Worm (Caenorhabditis elegans) whole organism, L3 larva: ENCODE results near the gene B0432.14.
"Not testable (repeated sequence)": the region's sequence is repeated elsewhere in the genome, so short reads cannot be mapped to it uniquely, and the experiment has no call there.

Experiments
- R02D3.7 ChIP-seq: fragments of 150-350 bp; optimal IDR thresholded peaks from 2 replicates; lab custom pipeline; 2014; ENCODE audit warnings: missing biosample characterization, missing genetic modification characterization
- ZK546.5 ChIP-seq: sonication (generic microtip); optimal IDR thresholded peaks from 2 replicates; lab custom pipeline; 2017; ENCODE audit warnings: missing biosample characterization, missing genetic modification characterization
- ama-1 ChIP-seq: fragments of 150-350 bp; optimal IDR thresholded peaks from 2 replicates; lab custom pipeline; 2018
- ceh-28 ChIP-seq: fragments of 150-350 bp; optimal IDR thresholded peaks from 2 replicates; lab custom pipeline; 2014; ENCODE audit warnings: missing biosample characterization, missing genetic modification reagents, missing genetic modification characterization
- ceh-9 ChIP-seq: sonication (generic microtip); optimal IDR thresholded peaks from 2 replicates; lab custom pipeline; 2018; ENCODE audit warnings: missing biosample characterization, missing genetic modification characterization
- daf-12 ChIP-seq: fragments of 150-350 bp; optimal IDR thresholded peaks from 2 replicates; lab custom pipeline; 2014; ENCODE audit warnings: missing biosample characterization, missing genetic modification reagents, missing genetic modification characterization
- elt-1 ChIP-seq: fragments of 150-350 bp; optimal IDR thresholded peaks from 2 replicates; lab custom pipeline; 2014; ENCODE audit warnings: missing biosample characterization, missing genetic modification characterization
- elt-2 ChIP-seq: sonication (generic microtip); optimal IDR thresholded peaks from 2 replicates; lab custom pipeline; 2016; ENCODE audit warnings: missing genetic modification reagents, mild to moderate bottlenecking, missing genetic modification characterization, missing compliant biosample characterization
- elt-3 ChIP-seq, 3 experiments: fragments of 150-350 bp in 1 of 3; sonication (generic microtip) in 2 of 3; optimal IDR thresholded peaks; 2 replicates in 2 of 3; 4 replicates in 1 of 3; lab custom pipeline; 2014 to 2017; ENCODE audit warnings: missing biosample characterization in 3 of 3, missing genetic modification characterization in 3 of 3
- fkh-2 ChIP-seq: fragments of 150-350 bp; optimal IDR thresholded peaks from 2 replicates; lab custom pipeline; 2014; ENCODE audit warnings: missing biosample characterization, missing genetic modification reagents, missing genetic modification characterization
- fos-1 ChIP-seq: fragments of 150-350 bp; optimal IDR thresholded peaks from 2 replicates; lab custom pipeline; 2014; ENCODE audit warnings: missing biosample characterization, missing genetic modification characterization
- hmg-11 ChIP-seq: sonication (generic microtip); optimal IDR thresholded peaks from 2 replicates; lab custom pipeline; 2016; ENCODE audit warnings: missing genetic modification characterization, missing compliant biosample characterization
- lin-39 ChIP-seq: fragments of 150-350 bp; optimal IDR thresholded peaks from 2 replicates; lab custom pipeline; 2018; ENCODE audit warnings: missing biosample characterization, missing genetic modification reagents, missing genetic modification characterization
- mdl-1 ChIP-seq: fragments of 150-350 bp; optimal IDR thresholded peaks from 2 replicates; lab custom pipeline; 2014; ENCODE audit warnings: missing biosample characterization, missing genetic modification characterization
- mml-1 ChIP-seq: fragments of 150-350 bp; sonication (generic microtip); optimal IDR thresholded peaks from 3 replicates; lab custom pipeline; 2014; ENCODE audit warnings: missing biosample characterization, missing genetic modification characterization
- nfya-1 ChIP-seq: sonication (generic microtip); optimal IDR thresholded peaks from 2 replicates; lab custom pipeline; 2017; ENCODE audit warnings: missing genetic modification characterization, mild to moderate bottlenecking, missing compliant biosample characterization, antibody characterized with exemption, moderate library complexity; ENCODE audit not compliant: insufficient read depth
- nhr-11 ChIP-seq: fragments of 150-350 bp; optimal IDR thresholded peaks from 2 replicates; lab custom pipeline; 2014; ENCODE audit warnings: missing biosample characterization, missing genetic modification characterization
- nhr-23 ChIP-seq: fragments of 150-350 bp; optimal IDR thresholded peaks from 2 replicates; lab custom pipeline; 2014; ENCODE audit warnings: missing biosample characterization, missing genetic modification reagents, missing genetic modification characterization
- nhr-237 ChIP-seq: fragments of 150-350 bp; optimal IDR thresholded peaks from 2 replicates; lab custom pipeline; 2014; ENCODE audit warnings: missing biosample characterization, missing genetic modification characterization
- nhr-25 ChIP-seq: sonication (generic microtip); optimal IDR thresholded peaks from 2 replicates; lab custom pipeline; 2017; ENCODE audit warnings: missing biosample characterization, missing genetic modification characterization
- nhr-28 ChIP-seq: fragments of 150-350 bp; optimal IDR thresholded peaks from 2 replicates; lab custom pipeline; 2014; ENCODE audit warnings: missing biosample characterization, missing genetic modification characterization
- nhr-43 ChIP-seq: sonication (generic microtip); optimal IDR thresholded peaks from 2 replicates; lab custom pipeline; 2016; ENCODE audit warnings: mild to moderate bottlenecking, missing genetic modification characterization, missing compliant biosample characterization; ENCODE audit not compliant: poor library complexity, severe bottlenecking
- nhr-77 ChIP-seq: fragments of 150-350 bp; optimal IDR thresholded peaks from 2 replicates; lab custom pipeline; 2014; ENCODE audit warnings: missing biosample characterization, missing genetic modification characterization
- snpc-4 ChIP-seq: fragments of 150-350 bp; optimal IDR thresholded peaks from 2 replicates; lab custom pipeline; 2014; ENCODE audit warnings: missing biosample characterization, missing genetic modification characterization
- unc-62 ChIP-seq: fragments of 150-350 bp; sonication (generic microtip); optimal IDR thresholded peaks from 4 replicates; lab custom pipeline; 2014; ENCODE audit warnings: missing biosample characterization, missing genetic modification reagents, missing genetic modification characterization
- ztf-4 ChIP-seq: fragments of 150-350 bp; optimal IDR thresholded peaks from 2 replicates; lab custom pipeline; 2014; ENCODE audit warnings: missing biosample characterization, missing genetic modification characterization

Gene B0432.14

DNA sequence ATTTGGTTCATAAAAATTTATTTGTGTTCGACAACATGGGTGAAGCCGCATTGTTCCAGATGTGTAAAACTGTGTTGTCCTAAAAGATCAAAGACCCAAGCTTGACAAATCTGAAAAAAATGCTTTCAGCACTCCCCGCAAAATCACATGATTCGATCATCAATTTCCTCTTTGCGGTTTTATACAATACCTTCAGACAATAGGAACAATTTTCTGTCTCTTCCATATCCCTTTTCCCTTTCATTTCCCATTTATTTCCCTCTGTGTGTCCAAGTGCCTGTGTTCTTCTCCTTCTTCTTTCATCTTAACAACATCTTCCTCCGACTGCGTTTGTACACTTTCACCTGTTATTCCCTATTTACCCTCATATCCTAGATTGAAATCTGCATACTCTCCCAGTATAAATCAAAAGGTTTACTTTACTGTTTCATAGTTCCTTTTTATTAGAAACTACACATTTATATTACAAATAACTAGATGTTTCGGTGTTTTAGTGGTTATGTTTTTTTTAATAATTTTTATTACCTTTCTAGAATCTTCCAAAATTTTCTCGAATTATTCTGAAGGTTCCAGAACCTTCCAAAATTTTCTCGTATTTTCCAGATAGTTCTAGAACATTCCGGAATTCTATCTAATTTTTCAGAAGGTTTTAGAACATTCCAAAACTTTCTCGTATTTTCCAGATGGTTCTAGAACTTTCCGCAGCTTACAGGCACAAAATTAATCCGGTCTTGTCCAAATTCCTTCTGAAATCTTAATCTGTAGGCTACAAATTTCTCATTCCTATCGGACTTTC lies 37.0 kb downstream of the B0432.14 start, which contains the start of gene K01A2.5:
TSS of gene K01A2.5 (plus strand) at position 297 of the 796 bp plus-strand sequence.
- TF ChIP-seq fkh-2 (tag; lab: Kevin White, UChicago), result no peak
- no peak for TF ChIP-seq ZK546.5
- peak; percentile 86 for TF ChIP-seq nhr-23 (tag; lab: Kevin White, UChicago)
- TF ChIP-seq nhr-25 (tag; lab: Kevin White, UChicago), result peak; percentile 70

DNA sequence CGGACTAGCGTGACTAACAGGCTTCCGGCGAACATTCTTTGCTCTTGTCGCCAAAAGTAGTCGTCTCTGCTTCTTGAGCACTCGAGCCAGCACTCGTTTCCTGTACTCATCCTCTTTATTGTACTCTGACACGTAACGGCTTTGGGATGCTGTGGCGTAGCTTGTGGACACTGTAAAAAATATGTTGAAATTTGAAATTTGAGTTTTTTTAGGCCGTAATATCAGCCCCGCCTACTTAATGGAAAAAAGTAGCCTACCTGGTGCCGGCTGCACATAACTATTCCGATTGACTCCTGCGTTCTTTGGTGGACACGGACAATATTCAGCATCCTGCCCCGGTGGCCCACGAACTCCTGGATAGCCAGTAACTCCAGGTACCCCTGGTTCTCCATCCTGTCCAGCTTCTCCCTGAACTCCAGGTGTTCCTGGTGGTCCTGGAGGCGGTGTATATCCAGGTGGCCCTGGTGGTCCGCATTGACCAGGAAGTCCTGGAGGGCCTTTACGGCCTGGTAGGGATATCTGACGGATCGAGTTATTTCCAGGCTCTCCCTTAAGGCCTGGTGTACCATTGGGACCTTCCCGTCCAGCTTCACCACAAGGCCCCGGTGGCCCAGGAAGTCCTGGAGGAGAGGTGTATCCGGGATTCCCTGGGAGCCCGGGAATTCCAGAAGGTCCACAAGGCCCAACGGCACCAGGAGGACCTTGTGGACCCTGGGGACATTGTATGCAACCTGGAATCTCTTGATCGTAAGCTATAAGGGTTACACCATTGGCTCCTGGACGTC lies 40.0 kb downstream of the B0432.14 start:
- TF ChIP-seq nhr-11 (tag; lab: Kevin White, UChicago) (no peak), nhr-28 (no peak), mdl-1 (tag; lab: Kevin White, UChicago) (no peak), nhr-237 (tag; lab: Kevin White, UChicago) (no peak), ZK546.5 (no peak), nhr-25 (tag; lab: Kevin White, UChicago) (no peak), ztf-4 (tag; lab: Kevin White, UChicago) (no peak), ceh-9 (tag; lab: Kevin White, UChicago) (no peak), ama-1 (no peak), R02D3.7 (tag; lab: Kevin White, UChicago) (no peak), nhr-23 (tag; lab: Kevin White, UChicago) (no peak), elt-1 (tag; lab: Kevin White, UChicago) (no peak), nhr-77 (tag; lab: Kevin White, UChicago) (no peak), daf-12 (no peak), mml-1 (tag; lab: Kevin White, UChicago) (no peak)
- TF ChIP-seq, all 47 proteins: peak for 0

DNA sequence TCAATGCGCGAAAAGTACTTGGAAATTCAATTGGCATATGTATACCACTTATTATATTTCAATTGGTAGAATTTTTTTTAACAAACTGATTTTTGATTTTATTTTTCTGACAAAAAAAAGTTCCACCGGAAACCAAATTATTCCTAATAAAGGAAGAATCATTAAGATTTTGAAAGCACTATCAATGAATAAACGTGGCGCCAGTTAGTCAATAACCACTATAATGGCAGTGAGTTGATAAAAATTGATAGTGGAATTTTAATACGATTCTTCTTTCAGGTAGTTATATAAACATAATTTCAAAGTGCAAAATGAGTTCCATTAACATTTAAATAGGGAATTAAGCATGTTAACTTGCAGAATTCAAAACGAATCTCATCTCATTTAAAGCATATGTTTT lies 41.5 kb downstream of the B0432.14 start, which contains the start of gene col-69:
TSS of gene col-69 (minus strand) at position 101 of the 400 bp plus-strand sequence.
- TF ChIP-seq nhr-43 (tag; lab: Kevin White, UChicago), result no peak
- TF ChIP-seq elt-2, result peak; percentile 15
- TF ChIP-seq R02D3.7 (tag; lab: Kevin White, UChicago), result no peak
- TF ChIP-seq, all 47 proteins: peak for 1

DNA sequence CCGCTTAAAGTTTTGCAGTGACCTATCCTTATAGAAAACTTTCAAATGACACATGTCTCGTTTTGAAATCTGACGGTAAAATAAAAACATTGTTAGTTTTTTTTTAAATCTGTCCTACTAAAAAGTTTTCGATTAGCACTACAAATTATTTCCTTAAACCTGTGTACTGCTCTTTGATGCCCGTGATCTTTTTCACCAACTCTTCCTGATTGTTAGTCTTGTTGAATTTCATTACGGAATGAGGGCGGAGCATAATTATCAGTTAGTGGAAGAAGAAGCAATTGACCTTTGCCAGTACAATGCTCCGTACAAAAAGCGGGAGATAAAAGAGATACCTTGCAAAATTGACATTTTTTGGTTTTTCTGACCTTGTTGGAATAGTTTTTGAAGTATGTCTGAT lies 43.0 kb downstream of the B0432.14 start, which contains the start of gene K01A2.4:
TSS of gene K01A2.4 (plus strand) at position 301 of the 400 bp plus-strand sequence.
- TF ChIP-seq daf-12 (no peak), snpc-4 (tag; lab: Kevin White, UChicago) (no peak), nhr-23 (tag; lab: Kevin White, UChicago) (no peak), ceh-28 (tag; lab: Kevin White, UChicago) (no peak), fkh-2 (tag; lab: Kevin White, UChicago) (no peak), ama-1 (no peak), fos-1 (tag; lab: Kevin White, UChicago) (no peak), elt-3 (tag; optimal IDR thresholded peaks at IDR 0.05; lab: Kevin White, UChicago) (no peak), hmg-11 (tag; lab: Kevin White, UChicago) (no peak), nhr-11 (tag; lab: Kevin White, UChicago) (no peak), ZK546.5 (no peak)

DNA sequence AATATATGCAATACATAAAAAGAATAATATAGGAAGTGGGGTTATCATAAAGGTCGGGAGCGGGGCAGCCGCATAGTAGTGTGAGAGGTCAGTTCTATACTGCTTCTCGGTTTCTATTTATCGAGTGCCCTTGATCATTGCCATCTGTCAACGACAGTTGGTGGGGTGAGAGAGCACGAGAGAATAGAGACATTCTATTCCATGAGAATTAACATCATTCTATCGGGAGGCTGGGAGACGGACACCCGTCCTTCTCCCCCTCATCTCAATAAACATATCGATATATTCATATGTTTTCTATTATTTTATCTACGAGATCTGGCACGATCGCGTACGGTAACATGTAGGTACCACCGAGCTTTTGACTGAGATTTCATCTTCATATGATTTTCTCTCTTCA lies 48.0 kb downstream of the B0432.14 start, which contains the start of gene mps-2:
TSS of gene mps-2 (minus strand) at position 101 of the 400 bp plus-strand sequence.
- not testable (repeated sequence) for TF ChIP-seq mdl-1, mml-1, ztf-4 (tag; lab: Kevin White, UChicago)

DNA sequence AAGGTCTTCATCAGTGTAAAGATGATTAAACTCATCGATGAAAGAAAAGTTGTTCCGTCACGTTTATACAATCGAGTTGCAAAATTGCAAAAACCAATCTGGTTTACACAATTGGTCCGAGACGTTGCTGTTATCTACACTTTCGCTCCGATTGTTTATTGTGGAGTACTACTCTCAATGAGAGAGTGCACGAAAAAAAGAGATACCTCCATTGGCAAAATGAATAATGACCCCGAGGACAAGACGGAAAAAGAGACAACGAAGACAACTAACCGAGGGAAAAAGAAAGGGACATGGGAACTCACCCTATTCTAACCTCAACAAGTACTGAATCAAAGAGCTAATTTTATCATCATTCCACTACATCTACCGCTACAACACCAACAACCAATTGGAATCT lies 49.4 kb downstream of the B0432.14 start:
- TF ChIP-seq nhr-28 (no peak), unc-62 (GFP tag; lab: Kevin White, UChicago) (no peak), daf-12 (no peak), nhr-237 (tag; lab: Kevin White, UChicago) (no peak), lin-39 (peak; percentile 57), nfya-1 (tag; lab: Kevin White, UChicago) (peak; percentile 31)
